Fruit fly (Drosophila melanogaster): ENCODE data around the gene CG31465.

CG31465 gene

dm6 chr3R:21848987-21849442 is 31.6 kb upstream of the CG31465 start (continued):
- TF ChIP-seq trh (GFP tag; optimal IDR thresholded peaks at IDR 0.05) = no peak
- peak; percentile 80 for TF ChIP-seq CG2678 (tag; optimal IDR thresholded peaks at IDR 0.05)
- TF ChIP-seq Sry-δ (GFP tag; optimal IDR thresholded peaks at IDR 0.05) = peak; percentile 33
- peak; percentile 28 for TF ChIP-seq CG12744 (GFP tag; optimal IDR thresholded peaks at IDR 0.05)
- peak; percentile 61 for TF ChIP-seq CG15269 (tag; optimal IDR thresholded peaks at IDR 0.05)
- TF ChIP-seq Doc2 (GFP tag; IDR thresholded peaks at IDR 0.05) = no peak
- no peak for TF ChIP-seq CG3726 (GFP tag; IDR thresholded peaks at IDR 0.05)
- TF ChIP-seq CG14667 (GFP tag; IDR thresholded peaks at IDR 0.05) = peak; percentile 32; the same call in 1 of the 2 replicates
- no peak for TF ChIP-seq Mrtf (GFP tag; IDR thresholded peaks at IDR 0.05)
- peak; percentile 60 to 68 for TF ChIP-seq chif (GFP tag; optimal IDR thresholded peaks at IDR 0.05)
- no peak for TF ChIP-seq mirr (GFP tag; optimal IDR thresholded peaks at IDR 0.05)
- peak; percentile 59 for TF ChIP-seq Ada2b (GFP tag; IDR thresholded peaks at IDR 0.05)
- peak; percentile 32 for TF ChIP-seq HLH54F (GFP tag; optimal IDR thresholded peaks at IDR 0.05)
- TF ChIP-seq ken (GFP tag; IDR thresholded peaks at IDR 0.05) = no peak
- TF ChIP-seq CG4404 (GFP tag; IDR thresholded peaks at IDR 0.05) = peak; percentile 53
- no peak for TF ChIP-seq NFAT (GFP tag; IDR thresholded peaks at IDR 0.05)
- peak; percentile 51 for TF ChIP-seq CG7271 (tag; optimal IDR thresholded peaks at IDR 0.05)
- no peak for TF ChIP-seq CG34376 (GFP tag; optimal IDR thresholded peaks at IDR 0.05)
- TF ChIP-seq kah (GFP tag; optimal IDR thresholded peaks at IDR 0.05) = peak; percentile 28
- TF ChIP-seq CG7839 (tag; optimal IDR thresholded peaks at IDR 0.05) = peak; percentile 86
- TF ChIP-seq CG7556 (GFP tag; optimal IDR thresholded peaks at IDR 0.05) = peak; percentile 84
- TF ChIP-seq CHES-1-like (GFP tag; optimal IDR thresholded peaks at IDR 0.05) = peak; percentile 44
- peak; percentile 54 for TF ChIP-seq Chrac-16 (GFP tag; optimal IDR thresholded peaks at IDR 0.05)
- peak; percentile 29 for TF ChIP-seq CG10654 (GFP tag; optimal IDR thresholded peaks at IDR 0.05)
- TF ChIP-seq CG15601 (tag; optimal IDR thresholded peaks at IDR 0.05) = peak; percentile 56
- no peak for TF ChIP-seq Dref (GFP tag; IDR thresholded peaks at IDR 0.05)
- TF ChIP-seq disco-r (GFP tag; optimal IDR thresholded peaks at IDR 0.05) = no peak
- peak; percentile 9 for TF ChIP-seq btn (GFP tag; optimal IDR thresholded peaks at IDR 0.05)
- peak; percentile 80 for TF ChIP-seq CG30403 (GFP tag; optimal IDR thresholded peaks at IDR 0.05)
- TF ChIP-seq TFAM (GFP tag; optimal IDR thresholded peaks at IDR 0.05) = peak; percentile 49
- TF ChIP-seq lola (GFP tag; optimal IDR thresholded peaks at IDR 0.05) = peak in 1 of 3 experiments; percentile 85
- TF ChIP-seq Deaf1 (tag; optimal IDR thresholded peaks at IDR 0.05) = peak; percentile 29
- TF ChIP-seq lilli (GFP tag; optimal IDR thresholded peaks at IDR 0.05) = peak; percentile 44
- TF ChIP-seq usp (GFP tag; optimal IDR thresholded peaks at IDR 0.05) = no peak
- no peak for TF ChIP-seq cad (GFP tag; optimal IDR thresholded peaks at IDR 0.05)
- peak; percentile 74 for TF ChIP-seq tin (GFP tag; optimal IDR thresholded peaks at IDR 0.05)
- TF ChIP-seq CG11723 (GFP tag; optimal IDR thresholded peaks at IDR 0.05) = peak; percentile 51
- peak; percentile 45 for TF ChIP-seq Elba2 (GFP tag; optimal IDR thresholded peaks at IDR 0.05)
- peak; percentile 4 for TF ChIP-seq CG4617 (GFP tag; optimal IDR thresholded peaks at IDR 0.05; ENCODE audit: borderline replicate concordance)
- peak; percentile 59 for TF ChIP-seq sqz (GFP tag; optimal IDR thresholded peaks at IDR 0.05)
- peak; percentile 38; the same call in 1 of the 3 replicates for TF ChIP-seq H15 (GFP tag; IDR thresholded peaks at IDR 0.05)
- peak; percentile 26 for TF ChIP-seq CG8089 (GFP tag; optimal IDR thresholded peaks at IDR 0.05)
- TF ChIP-seq CG17568 (GFP tag; optimal IDR thresholded peaks at IDR 0.05) = peak; percentile 26
- TF ChIP-seq CG6791 (GFP tag; IDR thresholded peaks at IDR 0.05; ENCODE audit: partially characterized antibody) = no peak
- no peak for TF ChIP-seq CG11085 (GFP tag; IDR thresholded peaks at IDR 0.05)
- peak; percentile 78 for TF ChIP-seq CG15696 (tag; optimal IDR thresholded peaks at IDR 0.05)
- peak; percentile 42 for TF ChIP-seq mam (GFP tag; optimal IDR thresholded peaks at IDR 0.05)
- TF ChIP-seq CG9437 (GFP tag; optimal IDR thresholded peaks at IDR 0.05) = peak; percentile 79
- TF ChIP-seq NK7.1 (GFP tag; optimal IDR thresholded peaks at IDR 0.05) = peak; percentile 29
- peak; percentile 7 for TF ChIP-seq stwl (tag; optimal IDR thresholded peaks at IDR 0.05)
- peak; percentile 14 for TF ChIP-seq Sry-β (GFP tag; optimal IDR thresholded peaks at IDR 0.05)
